Worm (Caenorhabditis elegans) whole organism, L1 larva: ENCODE data around the gene T01B11.1.

Experiments used
- nhr-237 ChIP-seq: fragments of 150-350 bp; optimal IDR thresholded peaks from 2 replicates; lab custom pipeline; 2014; ENCODE audit warnings: missing biosample characterization, missing genetic modification characterization
- nhr-77 ChIP-seq: fragments of 150-350 bp; optimal IDR thresholded peaks from 2 replicates; lab custom pipeline; 2014; ENCODE audit warnings: missing biosample characterization, missing genetic modification characterization

- TF ChIP-seq nhr-237 (tag; lab: Kevin White, UChicago) (no peak), nhr-77 (no peak)
Observed at ce11 chrIV:8463069-8463468, 16.1 kb downstream of the T01B11.1 start.
